Worm (Caenorhabditis elegans) whole organism, L3 larva: ENCODE data around the gene Y5F2A.4.

Experiments used
- R02D3.7 ChIP-seq: fragments of 150-350 bp; optimal IDR thresholded peaks from 2 replicates; lab custom pipeline; 2014; ENCODE audit warnings: missing biosample characterization, missing genetic modification characterization
- ZK546.5 ChIP-seq: sonication (generic microtip); optimal IDR thresholded peaks from 2 replicates; lab custom pipeline; 2017; ENCODE audit warnings: missing biosample characterization, missing genetic modification characterization
- aly-2 ChIP-seq: fragments of 150-350 bp; optimal IDR thresholded peaks from 2 replicates; lab custom pipeline; 2014; ENCODE audit warnings: missing biosample characterization, missing genetic modification characterization
- ama-1 ChIP-seq: fragments of 150-350 bp; optimal IDR thresholded peaks from 2 replicates; lab custom pipeline; 2018
- ceh-16 ChIP-seq: sonication (generic microtip); optimal IDR thresholded peaks from 2 replicates; lab custom pipeline; 2017; ENCODE audit warnings: missing biosample characterization, missing genetic modification characterization
- ceh-28 ChIP-seq: fragments of 150-350 bp; optimal IDR thresholded peaks from 2 replicates; lab custom pipeline; 2014; ENCODE audit warnings: missing biosample characterization, missing genetic modification reagents, missing genetic modification characterization
- ceh-82 ChIP-seq: fragments of 150-350 bp; optimal IDR thresholded peaks from 2 replicates; lab custom pipeline; 2014; ENCODE audit warnings: missing biosample characterization, missing genetic modification characterization
- ceh-9 ChIP-seq: sonication (generic microtip); optimal IDR thresholded peaks from 2 replicates; lab custom pipeline; 2018; ENCODE audit warnings: missing biosample characterization, missing genetic modification characterization
- daf-12 ChIP-seq: fragments of 150-350 bp; optimal IDR thresholded peaks from 2 replicates; lab custom pipeline; 2014; ENCODE audit warnings: missing biosample characterization, missing genetic modification reagents, missing genetic modification characterization
- egl-27 ChIP-seq: sonication (generic microtip); optimal IDR thresholded peaks from 4 replicates; lab custom pipeline; 2017; ENCODE audit warnings: missing biosample characterization, missing genetic modification reagents, missing genetic modification characterization
- egl-5 ChIP-seq: fragments of 150-350 bp; optimal IDR thresholded peaks from 2 replicates; lab custom pipeline; 2017; ENCODE audit warnings: missing biosample characterization, missing genetic modification reagents, missing genetic modification characterization, inconsistent platforms
- elt-1 ChIP-seq: fragments of 150-350 bp; optimal IDR thresholded peaks from 2 replicates; lab custom pipeline; 2014; ENCODE audit warnings: missing biosample characterization, missing genetic modification characterization
- elt-2 ChIP-seq: sonication (generic microtip); optimal IDR thresholded peaks from 2 replicates; lab custom pipeline; 2016; ENCODE audit warnings: missing genetic modification reagents, mild to moderate bottlenecking, missing genetic modification characterization, missing compliant biosample characterization
- eor-1 ChIP-seq, 2 experiments: fragments of 150-350 bp; optimal IDR thresholded peaks; 2 replicates each; lab custom pipeline; 2014 to 2018; ENCODE audit warnings: missing biosample characterization in 2 of 2, missing genetic modification characterization in 2 of 2
- fkh-10 ChIP-seq: sonication (generic microtip); optimal IDR thresholded peaks from 2 replicates; lab custom pipeline; 2017; ENCODE audit warnings: missing biosample characterization, missing genetic modification reagents, missing genetic modification characterization
- fkh-2 ChIP-seq: fragments of 150-350 bp; optimal IDR thresholded peaks from 2 replicates; lab custom pipeline; 2014; ENCODE audit warnings: missing biosample characterization, missing genetic modification reagents, missing genetic modification characterization
- fos-1 ChIP-seq: fragments of 150-350 bp; optimal IDR thresholded peaks from 2 replicates; lab custom pipeline; 2014; ENCODE audit warnings: missing biosample characterization, missing genetic modification characterization
- hmg-11 ChIP-seq: sonication (generic microtip); optimal IDR thresholded peaks from 2 replicates; lab custom pipeline; 2016; ENCODE audit warnings: missing genetic modification characterization, missing compliant biosample characterization
- jun-1 ChIP-seq: fragments of 150-350 bp; optimal IDR thresholded peaks from 2 replicates; lab custom pipeline; 2014; ENCODE audit warnings: missing biosample characterization, missing genetic modification reagents, missing genetic modification characterization
- lin-15B ChIP-seq: fragments of 150-350 bp; optimal IDR thresholded peaks from 2 replicates; lab custom pipeline; 2014; ENCODE audit warnings: missing biosample characterization, missing genetic modification characterization
- lin-39 ChIP-seq: fragments of 150-350 bp; optimal IDR thresholded peaks from 2 replicates; lab custom pipeline; 2018; ENCODE audit warnings: missing biosample characterization, missing genetic modification reagents, missing genetic modification characterization
- lsy-12 ChIP-seq: sonication (generic microtip); optimal IDR thresholded peaks from 2 replicates; lab custom pipeline; 2016; ENCODE audit warnings: mild to moderate bottlenecking, missing genetic modification characterization, missing compliant biosample characterization
- mdl-1 ChIP-seq: fragments of 150-350 bp; optimal IDR thresholded peaks from 2 replicates; lab custom pipeline; 2014; ENCODE audit warnings: missing biosample characterization, missing genetic modification characterization
- mml-1 ChIP-seq: fragments of 150-350 bp; sonication (generic microtip); optimal IDR thresholded peaks from 3 replicates; lab custom pipeline; 2014; ENCODE audit warnings: missing biosample characterization, missing genetic modification characterization
- nfya-1 ChIP-seq: sonication (generic microtip); optimal IDR thresholded peaks from 2 replicates; lab custom pipeline; 2017; ENCODE audit warnings: missing genetic modification characterization, mild to moderate bottlenecking, missing compliant biosample characterization, antibody characterized with exemption, moderate library complexity; ENCODE audit not compliant: insufficient read depth
- nhr-11 ChIP-seq: fragments of 150-350 bp; optimal IDR thresholded peaks from 2 replicates; lab custom pipeline; 2014; ENCODE audit warnings: missing biosample characterization, missing genetic modification characterization
- nhr-12 ChIP-seq: fragments of 150-350 bp; optimal IDR thresholded peaks from 2 replicates; lab custom pipeline; 2014; ENCODE audit warnings: missing biosample characterization, missing genetic modification characterization
- nhr-23 ChIP-seq: fragments of 150-350 bp; optimal IDR thresholded peaks from 2 replicates; lab custom pipeline; 2014; ENCODE audit warnings: missing biosample characterization, missing genetic modification reagents, missing genetic modification characterization
- nhr-237 ChIP-seq: fragments of 150-350 bp; optimal IDR thresholded peaks from 2 replicates; lab custom pipeline; 2014; ENCODE audit warnings: missing biosample characterization, missing genetic modification characterization
- nhr-25 ChIP-seq: sonication (generic microtip); optimal IDR thresholded peaks from 2 replicates; lab custom pipeline; 2017; ENCODE audit warnings: missing biosample characterization, missing genetic modification characterization
- nhr-28 ChIP-seq: fragments of 150-350 bp; optimal IDR thresholded peaks from 2 replicates; lab custom pipeline; 2014; ENCODE audit warnings: missing biosample characterization, missing genetic modification characterization
- nhr-43 ChIP-seq: sonication (generic microtip); optimal IDR thresholded peaks from 2 replicates; lab custom pipeline; 2016; ENCODE audit warnings: mild to moderate bottlenecking, missing genetic modification characterization, missing compliant biosample characterization; ENCODE audit not compliant: poor library complexity, severe bottlenecking
- nhr-67 ChIP-seq: fragments of 150-350 bp; optimal IDR thresholded peaks from 2 replicates; lab custom pipeline; 2014; ENCODE audit warnings: missing biosample characterization, missing genetic modification characterization
- nhr-76 ChIP-seq: fragments of 150-350 bp; sonication (generic microtip); optimal IDR thresholded peaks from 5 replicates; lab custom pipeline; 2014; ENCODE audit warnings: missing biosample characterization, missing genetic modification characterization
- nhr-77 ChIP-seq: fragments of 150-350 bp; optimal IDR thresholded peaks from 2 replicates; lab custom pipeline; 2014; ENCODE audit warnings: missing biosample characterization, missing genetic modification characterization
- pha-4 ChIP-seq: fragments of 150-350 bp; optimal IDR thresholded peaks from 2 replicates; lab custom pipeline; 2014; ENCODE audit warnings: missing biosample characterization, missing genetic modification reagents, missing genetic modification characterization
- sea-2 ChIP-seq: fragments of 150-350 bp; sonication (generic microtip); optimal IDR thresholded peaks from 4 replicates; lab custom pipeline; 2014; ENCODE audit warnings: missing biosample characterization, missing genetic modification reagents, missing genetic modification characterization
- skn-1 ChIP-seq: fragments of 150-350 bp; optimal IDR thresholded peaks from 2 replicates; lab custom pipeline; 2014; ENCODE audit warnings: missing biosample characterization, missing genetic modification characterization
- tbx-2 ChIP-seq: sonication (generic microtip); optimal IDR thresholded peaks from 2 replicates; lab custom pipeline; 2016; ENCODE audit warnings: mild to moderate bottlenecking, missing genetic modification characterization, missing compliant biosample characterization
- unc-62 ChIP-seq: fragments of 150-350 bp; sonication (generic microtip); optimal IDR thresholded peaks from 4 replicates; lab custom pipeline; 2014; ENCODE audit warnings: missing biosample characterization, missing genetic modification reagents, missing genetic modification characterization
- ztf-11 ChIP-seq: fragments of 150-350 bp; optimal IDR thresholded peaks from 2 replicates; lab custom pipeline; 2014; ENCODE audit warnings: missing biosample characterization, missing genetic modification characterization
- ztf-4 ChIP-seq: fragments of 150-350 bp; optimal IDR thresholded peaks from 2 replicates; lab custom pipeline; 2014; ENCODE audit warnings: missing biosample characterization, missing genetic modification characterization

The Y5F2A.4 gene

DNA sequence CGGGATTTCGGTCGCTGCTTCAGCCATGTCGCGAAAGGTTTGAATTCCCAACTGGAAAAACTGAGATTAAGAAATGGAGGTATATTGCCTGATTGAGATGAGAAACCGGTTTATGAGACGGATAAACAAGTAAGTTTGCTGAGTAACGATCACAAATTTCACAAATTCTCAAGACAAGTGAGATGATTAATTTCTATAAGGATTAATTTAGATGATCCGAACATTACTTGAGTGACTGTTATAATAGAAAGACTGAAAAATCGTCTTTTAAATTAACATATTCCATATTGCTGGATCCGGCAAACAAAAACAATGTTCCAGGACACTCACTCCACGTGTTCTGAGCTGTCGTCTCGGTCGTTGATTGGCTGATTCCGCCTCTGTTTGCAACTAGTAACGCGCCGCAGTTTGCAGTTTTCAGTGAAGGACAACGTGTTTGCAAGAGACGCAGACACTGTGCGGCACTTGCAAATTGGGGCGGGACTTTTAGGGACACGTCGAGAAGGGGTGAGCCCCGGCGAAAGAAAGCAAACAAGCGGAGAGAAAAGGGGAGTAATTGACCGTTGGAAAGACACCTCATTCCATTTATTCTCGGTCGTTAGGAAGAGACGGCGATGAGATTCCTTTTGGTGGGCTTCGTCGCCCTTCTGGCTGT, 40.6 kb upstream of the Y5F2A.4 start, which contains the start of the genes imp-2 and enpl-1 (continued):
- peak; percentile 92 for TF ChIP-seq lin-15B (tag; lab: Kevin White, UChicago)
- TF ChIP-seq ceh-28 (tag; lab: Kevin White, UChicago) = peak; percentile 79
- TF ChIP-seq nhr-12 (tag; lab: Kevin White, UChicago) = no peak
- TF ChIP-seq daf-12 (tag; lab: Kevin White, UChicago) = no peak
- no peak for TF ChIP-seq aly-2 (tag; lab: Kevin White, UChicago)
- no peak for TF ChIP-seq unc-62
- peak; percentile 49 for TF ChIP-seq fkh-10 (GFP tag; lab: Kevin White, UChicago)
- TF ChIP-seq ceh-82 = no peak
- TF ChIP-seq nhr-67 (tag; lab: Kevin White, UChicago) = no peak
- peak; percentile 89 for TF ChIP-seq hmg-11 (tag; lab: Kevin White, UChicago)
- TF ChIP-seq pha-4 (tag; lab: Kevin White, UChicago) = peak; percentile 94
- peak; percentile 92 for TF ChIP-seq nhr-23 (tag; lab: Kevin White, UChicago)
- no peak for TF ChIP-seq fkh-2 (tag; lab: Kevin White, UChicago)
- TF ChIP-seq egl-27 (tag; lab: Kevin White, UChicago) = peak; percentile 25
- TF ChIP-seq fos-1 (tag; lab: Kevin White, UChicago) = no peak
- peak; percentile 97 for TF ChIP-seq lin-39 (tag; lab: Kevin White, UChicago)
- peak; percentile 86 for TF ChIP-seq jun-1
- TF ChIP-seq tbx-2 (tag; lab: Kevin White, UChicago) = peak; percentile 71
- TF ChIP-seq elt-1 (tag; lab: Kevin White, UChicago) = peak; percentile 37
- TF ChIP-seq nhr-237 = no peak

DNA sequence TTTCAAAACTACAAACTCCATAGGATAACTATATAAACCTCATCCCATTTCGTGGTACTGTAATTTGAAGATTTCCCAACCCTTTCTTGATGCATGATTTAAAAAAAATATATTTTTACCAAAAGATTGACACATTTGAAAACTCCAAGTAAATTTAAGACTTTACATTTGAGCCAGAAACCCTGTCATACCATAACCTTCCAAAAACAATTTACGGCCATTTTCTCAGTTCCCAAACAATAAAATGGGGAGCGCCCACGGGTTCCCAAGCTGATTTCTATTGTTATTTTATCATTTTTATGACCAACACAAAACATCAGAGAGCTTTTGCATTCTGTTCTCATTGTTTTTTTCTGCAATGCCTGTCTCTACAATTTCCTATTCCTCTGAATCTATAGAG, 34.3 kb upstream of the Y5F2A.4 start, which contains the start of gene clc-9:
clc-9 (plus strand) TSS at position 301 of the 400 bp plus-strand sequence.
- no peak for TF ChIP-seq unc-62
- TF ChIP-seq nhr-25 (tag; lab: Kevin White, UChicago) = no peak

DNA sequence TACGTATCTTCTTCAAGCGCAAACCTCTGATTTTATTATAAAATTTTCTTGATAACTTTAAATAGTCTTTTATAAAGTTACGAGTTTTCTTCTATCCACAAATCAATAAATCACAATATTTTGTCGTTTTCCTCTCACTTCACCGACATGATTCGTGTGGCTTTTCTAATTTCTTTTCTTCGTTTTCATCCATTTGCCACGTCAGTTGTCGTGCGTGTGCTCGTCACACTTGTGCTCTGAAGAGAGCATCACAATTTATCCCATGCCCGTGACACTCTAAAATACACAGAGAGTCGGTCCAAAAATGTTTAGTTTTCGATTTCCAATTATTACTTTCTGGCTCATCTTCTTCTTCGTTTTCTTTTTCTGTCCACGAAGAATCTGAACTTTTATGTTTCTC, 33.5 kb upstream of the Y5F2A.4 start:
- no peak for TF ChIP-seq ZK546.5 (tag; lab: Kevin White, UChicago)
- TF ChIP-seq daf-12 (tag; lab: Kevin White, UChicago) = no peak
- TF ChIP-seq jun-1 = no peak
- no peak for TF ChIP-seq mdl-1 (tag; lab: Kevin White, UChicago)
- TF ChIP-seq skn-1 (tag; lab: Kevin White, UChicago) = no peak
- peak; percentile 3 for TF ChIP-seq egl-5 (tag; lab: Kevin White, UChicago)
- TF ChIP-seq hmg-11 (tag; lab: Kevin White, UChicago) = no peak
- no peak for TF ChIP-seq eor-1 (tag; optimal IDR thresholded peaks at IDR 0.05; lab: Kevin White, UChicago)
- TF ChIP-seq nfya-1 = peak; percentile 24
- TF ChIP-seq ceh-82 = no peak
- TF ChIP-seq ama-1 (lab: Kevin White, UChicago) = no peak
- no peak for TF ChIP-seq sea-2 (GFP tag; lab: Kevin White, UChicago)
- TF ChIP-seq, all 47 proteins: peak for 2

DNA sequence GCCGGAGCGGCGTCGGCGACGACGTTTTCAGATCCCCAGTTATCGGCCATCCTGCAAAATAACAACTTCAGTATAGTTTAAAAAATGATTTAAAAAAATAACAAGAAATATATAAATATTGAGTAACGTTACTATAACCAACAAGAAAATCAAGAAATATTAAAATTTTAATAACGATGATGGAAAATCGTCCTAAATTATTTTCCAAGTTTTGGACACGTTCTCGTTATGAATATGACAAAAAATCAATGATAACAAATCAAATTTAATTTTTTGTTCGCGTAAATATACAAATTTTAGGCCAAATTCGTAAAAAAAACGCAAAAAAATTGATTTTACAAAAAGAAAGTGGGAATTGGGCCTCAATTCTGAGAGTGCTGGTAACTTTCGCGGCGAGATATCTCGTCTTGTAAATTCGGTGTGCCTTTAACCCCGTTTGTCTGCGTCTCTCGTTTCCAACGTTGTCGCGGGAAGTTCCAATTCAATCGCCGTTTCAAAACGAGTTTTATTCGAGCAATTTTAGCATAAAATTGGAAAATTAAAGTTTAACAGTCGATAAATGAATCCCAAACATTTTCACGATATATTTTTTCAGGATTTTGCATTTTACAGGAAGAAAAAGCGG, 32.7 kb upstream of the Y5F2A.4 start, which contains the start of gene rps-5:
rps-5 (minus strand) TSS at position 51 of the 625 bp plus-strand sequence.
- TF ChIP-seq nhr-77 = no peak
- TF ChIP-seq fkh-10 (GFP tag; lab: Kevin White, UChicago) = no peak
- TF ChIP-seq unc-62 = no peak
- TF ChIP-seq ceh-28 (tag; lab: Kevin White, UChicago) = peak; percentile 23
- TF ChIP-seq nhr-23 (tag; lab: Kevin White, UChicago) = peak; percentile 78
- TF ChIP-seq nhr-28 (tag; lab: Kevin White, UChicago) = no peak
- no peak for TF ChIP-seq ceh-9 (tag; lab: Kevin White, UChicago)
- no peak for TF ChIP-seq ztf-4 (tag; lab: Kevin White, UChicago)
- TF ChIP-seq nhr-76 (tag; lab: Kevin White, UChicago) = no peak
- TF ChIP-seq ceh-16 (tag; lab: Kevin White, UChicago) = no peak
- peak; percentile 27 for TF ChIP-seq elt-2 (tag; lab: Kevin White, UChicago)
- no peak for TF ChIP-seq mml-1 (tag; lab: Kevin White, UChicago)
- TF ChIP-seq nhr-12 (tag; lab: Kevin White, UChicago) = no peak
- no peak for TF ChIP-seq nhr-11 (tag; lab: Kevin White, UChicago)
- TF ChIP-seq nhr-67 (tag; lab: Kevin White, UChicago) = no peak
- TF ChIP-seq lsy-12 (tag; lab: Kevin White, UChicago) = no peak
- peak; percentile 39 for TF ChIP-seq nhr-25 (tag; lab: Kevin White, UChicago)
- TF ChIP-seq sea-2 (GFP tag; lab: Kevin White, UChicago) = no peak
- no peak for TF ChIP-seq ceh-82
- no peak for TF ChIP-seq nhr-43 (tag; lab: Kevin White, UChicago)
- no peak for TF ChIP-seq aly-2 (tag; lab: Kevin White, UChicago)
- no peak for TF ChIP-seq daf-12 (tag; lab: Kevin White, UChicago)
- no peak for TF ChIP-seq fos-1 (tag; lab: Kevin White, UChicago)
- TF ChIP-seq jun-1 = no peak
- no peak for TF ChIP-seq ztf-11 (tag; lab: Kevin White, UChicago)
- TF ChIP-seq pha-4 (tag; lab: Kevin White, UChicago) = peak; percentile 60
- peak; percentile 40 for TF ChIP-seq lin-39 (tag; lab: Kevin White, UChicago)
- TF ChIP-seq R02D3.7 (tag; lab: Kevin White, UChicago) = peak; percentile 23
- no peak for TF ChIP-seq egl-5 (tag; lab: Kevin White, UChicago)
- TF ChIP-seq nfya-1 = peak; percentile 91
- peak; percentile 8 for TF ChIP-seq skn-1 (tag; lab: Kevin White, UChicago)
- peak; percentile 80 for TF ChIP-seq hmg-11 (tag; lab: Kevin White, UChicago)
